Worm (Caenorhabditis elegans) whole organism, L4 larva: ENCODE measurements around the gene ZK632.12.

Experiments
- D1046.2 ChIP-seq: fragments of 200-800 bp; sonication (Bioruptor generic); IDR thresholded peaks from 2 replicates; pipeline ENCODE4 v1.3.6; 2022; ENCODE audit warnings: missing genetic modification characterization, missing compliant biosample characterization
- T20F7.1 ChIP-seq: fragments of 200-800 bp; sonication (Bioruptor generic); optimal IDR thresholded peaks from 2 replicates; lab custom pipeline; 2018; ENCODE audit warnings: mild to moderate bottlenecking, missing genetic modification characterization, missing compliant biosample characterization
- T26A8.4 ChIP-seq: fragments of 200-800 bp; sonication (Bioruptor generic); IDR thresholded peaks from 2 replicates; pipeline ENCODE4 v1.3.6; 2022; ENCODE audit warnings: missing genetic modification characterization, missing compliant biosample characterization
- Y5F2A.4 ChIP-seq: fragments of 200-800 bp; sonication (Bioruptor generic); optimal IDR thresholded peaks from 2 replicates; lab custom pipeline; 2018; ENCODE audit warnings: mild to moderate bottlenecking, missing genetic modification characterization, missing compliant biosample characterization
- ZK337.2 ChIP-seq: fragments of 200-800 bp; sonication (Bioruptor generic); IDR thresholded peaks from 2 replicates; pipeline ENCODE4 v1.3.6; 2022; ENCODE audit warnings: missing genetic modification reagents, missing genetic modification characterization, missing compliant biosample characterization
- aha-1 ChIP-seq: fragments of 150-350 bp; peaks from one replicate; lab custom pipeline; 2014; ENCODE audit warnings: missing biosample characterization, missing genetic modification characterization
- ama-1 ChIP-seq: fragments of 150-350 bp; optimal IDR thresholded peaks from 2 replicates; lab custom pipeline; 2014; ENCODE audit warnings: inconsistent platforms, mixed read lengths
- attf-4 ChIP-seq: sonication (generic microtip); optimal IDR thresholded peaks from 3 replicates; lab custom pipeline; 2017; ENCODE audit warnings: missing biosample characterization, missing genetic modification characterization
- daf-16 ChIP-seq, 3 experiments: sonication (generic microtip); optimal IDR thresholded peaks; 2 replicates each; lab custom pipeline; 2016 to 2017; ENCODE audit warnings: missing genetic modification characterization in 3 of 3, missing genetic modification reagents in 3 of 3, mild to moderate bottlenecking in 2 of 3, missing compliant biosample characterization in 2 of 3, missing biosample characterization in 1 of 3, moderate library complexity in 1 of 3
- daf-19 ChIP-seq: fragments of 200-800 bp; sonication (Bioruptor generic); conservative IDR thresholded peaks from 2 replicates; pipeline ENCODE4 v1.3.6; 2022; ENCODE audit warnings: missing genetic modification characterization, missing compliant biosample characterization
- dmd-6 ChIP-seq: fragments of 200-800 bp; sonication (Bioruptor generic); IDR thresholded peaks from 2 replicates; pipeline ENCODE4 v1.3.6; 2022; ENCODE audit warnings: missing genetic modification reagents, missing genetic modification characterization, missing compliant biosample characterization
- dpl-1 ChIP-seq: fragments of 150-350 bp; optimal IDR thresholded peaks from 2 replicates; lab custom pipeline; 2014; ENCODE audit warnings: missing biosample characterization, missing genetic modification reagents, missing genetic modification characterization
- duxl-1 ChIP-seq: sonication (generic microtip); optimal IDR thresholded peaks from 2 replicates; lab custom pipeline; 2016; ENCODE audit warnings: mild to moderate bottlenecking, missing genetic modification characterization, moderate library complexity, missing compliant biosample characterization; ENCODE audit not compliant: poor library complexity
- dve-1 ChIP-seq: sonication (generic microtip); optimal IDR thresholded peaks from 2 replicates; lab custom pipeline; 2017; ENCODE audit warnings: antibody characterized with exemption, mild to moderate bottlenecking, missing genetic modification characterization, missing compliant biosample characterization; ENCODE audit not compliant: insufficient read depth
- hif-1 ChIP-seq, 2 experiments: sonication (generic microtip); optimal IDR thresholded peaks; 2 replicates each; lab custom pipeline; 2016 to 2017; ENCODE audit warnings: missing compliant biosample characterization in 2 of 2, missing genetic modification characterization in 2 of 2, missing genetic modification reagents in 2 of 2, missing genotype in 2 of 2, mild to moderate bottlenecking in 1 of 2
- hlh-11 ChIP-seq: fragments of 200-800 bp; sonication (Bioruptor generic); optimal IDR thresholded peaks from 2 replicates; lab custom pipeline; 2018; ENCODE audit warnings: mild to moderate bottlenecking, missing genetic modification characterization, missing compliant biosample characterization
- hlh-30 ChIP-seq: sonication (generic microtip); optimal IDR thresholded peaks from 2 replicates; lab custom pipeline; 2017; ENCODE audit warnings: antibody characterized with exemption, mild to moderate bottlenecking, missing genetic modification characterization, missing compliant biosample characterization; ENCODE audit not compliant: insufficient read depth
- jun-1 ChIP-seq: fragments of 150-350 bp; optimal IDR thresholded peaks from 2 replicates; lab custom pipeline; 2014; ENCODE audit warnings: missing biosample characterization, missing genetic modification reagents, missing genetic modification characterization
- lim-7 ChIP-seq: fragments of 200-800 bp; sonication (Bioruptor generic); IDR thresholded peaks from 2 replicates; pipeline ENCODE4 v1.3.6; 2022; ENCODE audit warnings: missing genetic modification characterization, missing compliant biosample characterization
- lin-1 ChIP-seq: fragments of 200-800 bp; sonication (Bioruptor generic); IDR thresholded peaks from 2 replicates; pipeline ENCODE4 v1.3.6; 2022; ENCODE audit warnings: missing genetic modification reagents, missing genetic modification characterization, missing compliant biosample characterization
- lin-13 ChIP-seq: fragments of 150-350 bp; optimal IDR thresholded peaks from 2 replicates; lab custom pipeline; 2014; ENCODE audit warnings: missing biosample characterization, missing genetic modification reagents, missing genetic modification characterization
- lin-38 ChIP-seq: fragments of 200-800 bp; sonication (Bioruptor generic); IDR thresholded peaks from 2 replicates; pipeline ENCODE4 v1.3.6; 2022; ENCODE audit warnings: missing genetic modification reagents, missing genetic modification characterization, missing compliant biosample characterization
- lsy-2 ChIP-seq, 2 experiments: fragments of 150-350 bp in 1 of 2; sonication (generic microtip) in 1 of 2; optimal IDR thresholded peaks; 2 replicates each; lab custom pipeline; 2014 to 2017; ENCODE audit warnings: missing biosample characterization in 2 of 2, missing genetic modification characterization in 2 of 2
- mxl-3 ChIP-seq: fragments of 200-800 bp; sonication (Bioruptor generic); optimal IDR thresholded peaks from 2 replicates; lab custom pipeline; 2018; ENCODE audit warnings: mild to moderate bottlenecking, missing genetic modification characterization, missing compliant biosample characterization
- nhr-102 ChIP-seq: sonication (generic microtip); optimal IDR thresholded peaks from 2 replicates; lab custom pipeline; 2016; ENCODE audit warnings: mild to moderate bottlenecking, missing genetic modification characterization, moderate library complexity, missing compliant biosample characterization
- nhr-11 ChIP-seq: fragments of 150-350 bp; optimal IDR thresholded peaks from 2 replicates; lab custom pipeline; 2014; ENCODE audit warnings: missing biosample characterization, missing genetic modification characterization
- nhr-111 ChIP-seq: fragments of 200-800 bp; sonication (Bioruptor generic); optimal IDR thresholded peaks from 2 replicates; lab custom pipeline; 2018; ENCODE audit warnings: mild to moderate bottlenecking, missing genetic modification characterization, missing compliant biosample characterization
- nhr-25 ChIP-seq: sonication (generic microtip); optimal IDR thresholded peaks from 2 replicates; lab custom pipeline; 2017; ENCODE audit warnings: missing genetic modification characterization, mild to moderate bottlenecking, missing compliant biosample characterization, antibody characterized with exemption, moderate library complexity, borderline replicate concordance; ENCODE audit not compliant: insufficient read depth
- nhr-41 ChIP-seq: fragments of 200-800 bp; sonication (Bioruptor generic); IDR thresholded peaks from 2 replicates; pipeline ENCODE4 v1.3.6; 2022; ENCODE audit warnings: missing genetic modification reagents, missing genetic modification characterization, missing compliant biosample characterization
- nhr-6 ChIP-seq: fragments of 150-350 bp; optimal IDR thresholded peaks from 2 replicates; lab custom pipeline; 2014; ENCODE audit warnings: missing biosample characterization, missing genetic modification characterization
- nhr-76 ChIP-seq: fragments of 150-350 bp; optimal IDR thresholded peaks from 2 replicates; lab custom pipeline; 2014; ENCODE audit warnings: missing biosample characterization, missing genetic modification characterization
- nhr-77 ChIP-seq: fragments of 150-350 bp; optimal IDR thresholded peaks from 2 replicates; lab custom pipeline; 2014; ENCODE audit warnings: missing biosample characterization, missing genetic modification characterization
- pha-4 ChIP-seq, 2 experiments: fragments of 150-350 bp in 1 of 2; fragments of 200-800 bp in 1 of 2; sonication (Bioruptor generic) in 1 of 2; IDR thresholded peaks in 1 of 2; optimal IDR thresholded peaks in 1 of 2; 2 replicates each; pipeline versions ENCODE4 v1.3.6 to Lab custom; 2014 to 2022; ENCODE audit warnings: missing genetic modification characterization in 2 of 2, missing genetic modification reagents in 2 of 2, missing biosample characterization in 1 of 2, missing compliant biosample characterization in 1 of 2
- rbr-2 ChIP-seq: sonication (generic microtip); optimal IDR thresholded peaks from 2 replicates; lab custom pipeline; 2016; ENCODE audit warnings: missing genotype, missing genetic modification characterization, missing compliant biosample characterization
- set-16 ChIP-seq: fragments of 200-800 bp; sonication (Bioruptor generic); IDR thresholded peaks from 2 replicates; pipeline ENCODE4 v1.3.6; 2022; ENCODE audit warnings: missing genetic modification reagents, missing genetic modification characterization, missing compliant biosample characterization
- skn-1 ChIP-seq: fragments of 150-350 bp; optimal IDR thresholded peaks from 2 replicates; lab custom pipeline; 2014; ENCODE audit warnings: missing biosample characterization, missing genetic modification characterization
- snpc-4 ChIP-seq: fragments of 150-350 bp; optimal IDR thresholded peaks from 2 replicates; lab custom pipeline; 2014; ENCODE audit warnings: missing biosample characterization, missing genetic modification characterization
- spr-1 ChIP-seq: sonication (generic microtip); optimal IDR thresholded peaks from 2 replicates; lab custom pipeline; 2016; ENCODE audit warnings: mild to moderate bottlenecking, missing genetic modification characterization, missing compliant biosample characterization
- tag-97 ChIP-seq: fragments of 200-800 bp; sonication (Bioruptor generic); IDR thresholded peaks from 2 replicates; pipeline ENCODE4 v1.3.6; 2022; ENCODE audit warnings: missing genetic modification characterization, missing compliant biosample characterization
- tra-1 ChIP-seq: fragments of 200-800 bp; sonication (Bioruptor generic); IDR thresholded peaks from 2 replicates; pipeline ENCODE4 v1.3.6; 2022; ENCODE audit warnings: missing genetic modification reagents, missing genetic modification characterization, missing compliant biosample characterization
- unc-39 ChIP-seq: sonication (generic microtip); optimal IDR thresholded peaks from 2 replicates; lab custom pipeline; 2017; ENCODE audit warnings: missing biosample characterization, missing genetic modification characterization
- zfp-3 ChIP-seq: fragments of 200-800 bp; sonication (Bioruptor generic); conservative IDR thresholded peaks from 2 replicates; pipeline ENCODE4 v1.3.6; 2022; ENCODE audit warnings: missing genetic modification reagents, missing genetic modification characterization, missing compliant biosample characterization
- zip-2 ChIP-seq: fragments of 150-350 bp; optimal IDR thresholded peaks from 2 replicates; lab custom pipeline; 2014; ENCODE audit warnings: missing biosample characterization, missing genetic modification characterization
- ztf-11 ChIP-seq: fragments of 150-350 bp; optimal IDR thresholded peaks from 2 replicates; lab custom pipeline; 2014; ENCODE audit warnings: missing biosample characterization, missing genetic modification characterization
- ztf-7 ChIP-seq: fragments of 150-350 bp; optimal IDR thresholded peaks from 2 replicates; lab custom pipeline; 2014; ENCODE audit warnings: missing biosample characterization, missing genetic modification characterization

ZK632.12 gene

ce11 chrIII:9826005-9826404, 4.6 kb upstream of the ZK632.12 start (continued):
- TF ChIP-seq hlh-11 (tag; lab: Kevin White, UChicago) (peak; percentile 73), nhr-11 (tag; lab: Kevin White, UChicago) (peak; percentile 27), snpc-4 (no peak), lin-1 (GFP tag; lab: Robert Waterston, UW) (0 out of 2 replicates have a peak, but pooled peaks have one; percentile 45), duxl-1 (tag; lab: Kevin White, UChicago) (peak; percentile 38), lsy-2 (tag; optimal IDR thresholded peaks at IDR 0.05; lab: Kevin White, UChicago) (peak in 1 of 2 experiments; percentile 82), dve-1 (tag; lab: Kevin White, UChicago) (peak; percentile 67), attf-4 (no peak), mxl-3 (peak; percentile 21), zip-2 (no peak), lin-38 (GFP tag; lab: Robert Waterston, UW) (peak; percentile 62), nhr-102 (peak; percentile 2), nhr-6 (tag; lab: Kevin White, UChicago) (peak; percentile 53), nhr-25 (tag; lab: Kevin White, UChicago) (no peak), set-16 (no peak), daf-16 (GFP tag; optimal IDR thresholded peaks at IDR 0.05; lab: Kevin White, UChicago) (no peak), daf-16 (tag; optimal IDR thresholded peaks at IDR 0.05; lab: Kevin White, UChicago) (peak; percentile 49), T26A8.4 (GFP tag; lab: Robert Waterston, UW) (peak; percentile 7; the same call in 1 of the 2 replicates), T20F7.1 (GFP tag; lab: Kevin White, UChicago) (peak; percentile 24), pha-4 (GFP tag; IDR thresholded peaks at IDR 0.05; lab: Robert Waterston, UW) (peak; percentile 62; the same call in 1 of the 2 replicates), pha-4 (tag; optimal IDR thresholded peaks at IDR 0.05; lab: Kevin White, UChicago) (no peak), aha-1 (tag; lab: Kevin White, UChicago) (peak; percentile 87), dpl-1 (GFP tag; lab: Kevin White, UChicago) (peak; percentile 5), rbr-2 (tag; lab: Kevin White, UChicago) (peak; percentile 29), ztf-7 (tag; lab: Kevin White, UChicago) (no peak), nhr-76 (tag; lab: Kevin White, UChicago) (no peak), lin-13 (peak; percentile 5), tra-1 (no peak), zfp-3 (GFP tag; lab: Robert Waterston, UW) (0 out of 2 replicates have a peak, but pooled peaks have one; percentile 63), D1046.2 (GFP tag; lab: Robert Waterston, UW) (no peak), ZK337.2 (GFP tag; lab: Robert Waterston, UW) (no peak), dmd-6 (peak; percentile 21; the same call in 1 of the 2 replicates), hif-1 (tag; optimal IDR thresholded peaks at IDR 0.05; lab: Kevin White, UChicago) (peak in 1 of 2 experiments; percentile 9)

ce11 chrIII:9827163-9827951, 3.2 kb upstream of the ZK632.12 start, which contains the start of the genes ZK632.10 and ZK632.11:
Gene ZK632.10 (minus strand): TSS chrIII:9827722.
Gene ZK632.11 (plus strand): TSS chrIII:9827915.
- no peak for TF ChIP-seq nhr-11 (tag; lab: Kevin White, UChicago)
- no peak for TF ChIP-seq unc-39 (tag; lab: Kevin White, UChicago)
- TF ChIP-seq daf-19 (GFP tag; lab: Robert Waterston, UW), result no peak
- peak; percentile 26 for TF ChIP-seq hlh-11 (tag; lab: Kevin White, UChicago)
- TF ChIP-seq lin-1 (GFP tag; lab: Robert Waterston, UW), result 0 out of 2 replicates have a peak, but pooled peaks have one; percentile 7
- TF ChIP-seq lin-38 (GFP tag; lab: Robert Waterston, UW), result peak; percentile 34
- TF ChIP-seq Y5F2A.4 (GFP tag; lab: Kevin White, UChicago), result no peak
- no peak for TF ChIP-seq nhr-77 (tag; lab: Kevin White, UChicago)
- no peak for TF ChIP-seq tag-97 (GFP tag; lab: Robert Waterston, UW)
- no peak for TF ChIP-seq T26A8.4 (GFP tag; lab: Robert Waterston, UW)
- TF ChIP-seq lsy-2 (tag; optimal IDR thresholded peaks at IDR 0.05; lab: Kevin White, UChicago), result peak; percentile 61 to 98
- TF ChIP-seq spr-1 (tag; lab: Kevin White, UChicago), result no peak
- TF ChIP-seq dpl-1 (GFP tag; lab: Kevin White, UChicago), result peak; percentile 40
- no peak for TF ChIP-seq snpc-4
- peak; percentile 28 for TF ChIP-seq ztf-7 (tag; lab: Kevin White, UChicago)
- no peak for TF ChIP-seq ztf-11 (tag; lab: Kevin White, UChicago)
- TF ChIP-seq D1046.2 (GFP tag; lab: Robert Waterston, UW), result no peak
- no peak for TF ChIP-seq jun-1
- TF ChIP-seq daf-16 (GFP tag; optimal IDR thresholded peaks at IDR 0.05; lab: Kevin White, UChicago), result peak in 1 of 2 experiments; percentile 27
- TF ChIP-seq daf-16 (tag; optimal IDR thresholded peaks at IDR 0.05; lab: Kevin White, UChicago), result peak; percentile 93
- TF ChIP-seq lim-7, result peak; percentile 16; the same call in 1 of the 2 replicates
- TF ChIP-seq hlh-30 (tag; lab: Kevin White, UChicago), result peak; percentile 89
- TF ChIP-seq ama-1 (lab: Kevin White, UChicago), result no peak
- no peak for TF ChIP-seq nhr-41 (GFP tag; lab: Robert Waterston, UW)
- peak; percentile 32 for TF ChIP-seq T20F7.1 (GFP tag; lab: Kevin White, UChicago)
- TF ChIP-seq skn-1 (tag; lab: Kevin White, UChicago), result no peak
- no peak for TF ChIP-seq nhr-111
- TF ChIP-seq aha-1 (tag; lab: Kevin White, UChicago), result no peak
